Worm (Caenorhabditis elegans) whole organism, L1 larva: ENCODE data around the gene Y11D7A.5.

Source experiments
- C16A3.4 ChIP-seq: fragments of 150-350 bp; optimal IDR thresholded peaks from 2 replicates; lab custom pipeline; 2014; ENCODE audit warnings: missing biosample characterization, missing genetic modification characterization
- aha-1 ChIP-seq: fragments of 150-350 bp; optimal IDR thresholded peaks from 2 replicates; lab custom pipeline; 2014; ENCODE audit warnings: missing biosample characterization, missing genetic modification characterization
- alr-1 ChIP-seq: fragments of 200-800 bp; sonication (Bioruptor generic); optimal IDR thresholded peaks from 2 replicates; lab custom pipeline; 2018; ENCODE audit warnings: borderline replicate concordance, mild to moderate bottlenecking, missing genetic modification characterization, missing compliant biosample characterization
- blmp-1 ChIP-seq: fragments of 150-350 bp; optimal IDR thresholded peaks from 2 replicates; lab custom pipeline; 2014; ENCODE audit warnings: missing biosample characterization, missing genetic modification characterization
- ceh-63 ChIP-seq: fragments of 200-800 bp; sonication (Bioruptor generic); optimal IDR thresholded peaks from 2 replicates; lab custom pipeline; 2018; ENCODE audit warnings: mild to moderate bottlenecking, missing genetic modification characterization, missing compliant biosample characterization
- ceh-82 ChIP-seq, 3 experiments: fragments of 150-350 bp in 1 of 3; sonication (generic microtip) in 2 of 3; optimal IDR thresholded peaks; 2 replicates each; lab custom pipeline; 2014 to 2017; ENCODE audit warnings: missing biosample characterization in 3 of 3, missing genetic modification characterization in 3 of 3
- ces-1 ChIP-seq: fragments of 150-350 bp; optimal IDR thresholded peaks from 2 replicates; lab custom pipeline; 2014; ENCODE audit warnings: missing biosample characterization, missing genetic modification reagents, missing genetic modification characterization
- dpl-1 ChIP-seq, 3 experiments: fragments of 150-350 bp in 2 of 3; sonication (generic microtip) in 1 of 3; optimal IDR thresholded peaks; 2 replicates each; lab custom pipeline; 2014 to 2017; ENCODE audit warnings: missing biosample characterization in 3 of 3, missing genetic modification characterization in 3 of 3, missing genetic modification reagents in 3 of 3
- efl-1 ChIP-seq, 4 experiments: fragments of 150-350 bp; optimal IDR thresholded peaks in 3 of 4; peaks in 1 of 4; 1 replicate in 1 of 4; 2 replicates in 3 of 4; lab custom pipeline; 2014; ENCODE audit warnings: missing biosample characterization in 2 of 4, missing genetic modification characterization in 2 of 4, missing genetic modification reagents in 2 of 4
- elt-2 ChIP-seq: sonication (generic microtip); optimal IDR thresholded peaks from 2 replicates; lab custom pipeline; 2016; ENCODE audit warnings: missing genetic modification characterization, mild to moderate bottlenecking, inconsistent platforms, missing compliant biosample characterization, missing genetic modification reagents
- elt-3 ChIP-seq, 6 experiments: fragments of 150-350 bp in 1 of 6; sonication (generic microtip); optimal IDR thresholded peaks; 2 replicates each; lab custom pipeline; 2017 to 2018; ENCODE audit warnings: missing biosample characterization in 6 of 6, missing genetic modification characterization in 6 of 6, inconsistent platforms in 1 of 6
- ets-5 ChIP-seq: fragments of 200-800 bp; sonication (Bioruptor generic); IDR thresholded peaks from 2 replicates; pipeline ENCODE4 v1.3.6; 2022; ENCODE audit warnings: missing genetic modification characterization, missing compliant biosample characterization
- fkh-10 ChIP-seq: sonication (generic microtip); optimal IDR thresholded peaks from 2 replicates; lab custom pipeline; 2017; ENCODE audit warnings: missing biosample characterization, missing genetic modification reagents, missing genetic modification characterization
- fkh-8 ChIP-seq: sonication (generic microtip); optimal IDR thresholded peaks from 2 replicates; lab custom pipeline; 2016; ENCODE audit warnings: mild to moderate bottlenecking, missing genetic modification characterization, missing compliant biosample characterization
- isw-1 ChIP-seq: fragments of 200-800 bp; sonication (Bioruptor generic); IDR thresholded peaks from 2 replicates; pipeline ENCODE4 v1.3.6; 2022; ENCODE audit warnings: missing genetic modification characterization, missing compliant biosample characterization
- jun-1 ChIP-seq: fragments of 150-350 bp; optimal IDR thresholded peaks from 2 replicates; lab custom pipeline; 2014; ENCODE audit warnings: missing biosample characterization, missing genetic modification reagents, missing genetic modification characterization
- lin-14 ChIP-seq: fragments of 200-800 bp; sonication (Bioruptor generic); optimal IDR thresholded peaks from 2 replicates; lab custom pipeline; 2018; ENCODE audit warnings: mild to moderate bottlenecking, missing genetic modification characterization, moderate library complexity, missing compliant biosample characterization
- lin-15B ChIP-seq: fragments of 150-350 bp; sonication (generic microtip); optimal IDR thresholded peaks from 3 replicates; lab custom pipeline; 2014; ENCODE audit warnings: missing biosample characterization, missing genetic modification characterization
- lin-35 ChIP-seq, 2 experiments: fragments of 150-350 bp; optimal IDR thresholded peaks; 2 replicates each; lab custom pipeline; 2014; ENCODE audit warnings: missing biosample characterization in 2 of 2, missing genetic modification characterization in 2 of 2, missing genetic modification reagents in 2 of 2
- lir-3 ChIP-seq: sonication (generic microtip); optimal IDR thresholded peaks from 2 replicates; lab custom pipeline; 2016; ENCODE audit warnings: mild to moderate bottlenecking, missing genetic modification characterization, moderate library complexity, missing compliant biosample characterization; ENCODE audit not compliant: poor library complexity
- lsy-2 ChIP-seq, 2 experiments: fragments of 150-350 bp; optimal IDR thresholded peaks; 2 replicates each; lab custom pipeline; 2014; ENCODE audit warnings: missing biosample characterization in 2 of 2, missing genetic modification characterization in 2 of 2
- mab-9 ChIP-seq: fragments of 200-800 bp; sonication (Bioruptor generic); IDR thresholded peaks from 2 replicates; pipeline ENCODE4 v1.3.6; 2022; ENCODE audit warnings: missing genetic modification reagents, missing genetic modification characterization, missing compliant biosample characterization
- nhr-11 ChIP-seq: fragments of 150-350 bp; optimal IDR thresholded peaks from 2 replicates; lab custom pipeline; 2014; ENCODE audit warnings: missing biosample characterization, missing genetic modification characterization
- nhr-20 ChIP-seq: sonication (generic microtip); optimal IDR thresholded peaks from 2 replicates; lab custom pipeline; 2016; ENCODE audit warnings: mild to moderate bottlenecking, missing genetic modification characterization, missing compliant biosample characterization
- nhr-28 ChIP-seq: fragments of 150-350 bp; optimal IDR thresholded peaks from 2 replicates; lab custom pipeline; 2014; ENCODE audit warnings: missing biosample characterization, missing genetic modification characterization
- nhr-76 ChIP-seq: sonication (generic microtip); optimal IDR thresholded peaks from 2 replicates; lab custom pipeline; 2017; ENCODE audit warnings: missing biosample characterization, missing genetic modification characterization
- nhr-77 ChIP-seq: fragments of 150-350 bp; optimal IDR thresholded peaks from 2 replicates; lab custom pipeline; 2014; ENCODE audit warnings: missing biosample characterization, missing genetic modification characterization
- nhr-85 ChIP-seq: sonication (generic microtip); peaks from one replicate; lab custom pipeline; 2016; ENCODE audit warnings: missing genetic modification characterization, inconsistent platforms, missing compliant biosample characterization
- sptf-1 ChIP-seq: fragments of 150-350 bp; optimal IDR thresholded peaks from 2 replicates; lab custom pipeline; 2014; ENCODE audit warnings: missing biosample characterization, missing genetic modification characterization
- sup-37 ChIP-seq: fragments of 200-800 bp; sonication (Bioruptor generic); optimal IDR thresholded peaks from 2 replicates; lab custom pipeline; 2018; ENCODE audit warnings: mild to moderate bottlenecking, missing genetic modification characterization, missing compliant biosample characterization
- tbx-2 ChIP-seq: sonication (generic microtip); optimal IDR thresholded peaks from 2 replicates; lab custom pipeline; 2016; ENCODE audit warnings: missing genetic modification characterization, missing compliant biosample characterization
- unc-30 ChIP-seq: sonication (generic microtip); optimal IDR thresholded peaks from 2 replicates; lab custom pipeline; 2017; ENCODE audit warnings: missing biosample characterization, missing genetic modification characterization
- unc-62 ChIP-seq: fragments of 150-350 bp; optimal IDR thresholded peaks from 2 replicates; lab custom pipeline; 2014; ENCODE audit warnings: missing biosample characterization, missing genetic modification reagents, missing genetic modification characterization
- unc-86 ChIP-seq: sonication (generic microtip); optimal IDR thresholded peaks from 2 replicates; lab custom pipeline; 2016; ENCODE audit warnings: missing genetic modification characterization, missing compliant biosample characterization
- unc-98 ChIP-seq: fragments of 200-800 bp; sonication (Bioruptor generic); IDR thresholded peaks from 2 replicates; pipeline ENCODE4 v1.3.6; 2022; ENCODE audit warnings: missing genetic modification characterization, missing compliant biosample characterization
- zag-1 ChIP-seq: fragments of 150-350 bp; optimal IDR thresholded peaks from 2 replicates; lab custom pipeline; 2014; ENCODE audit warnings: missing biosample characterization, missing genetic modification characterization
- ztf-11 ChIP-seq, 2 experiments: sonication (generic microtip); optimal IDR thresholded peaks; 2 replicates each; lab custom pipeline; 2016 to 2017; ENCODE audit warnings: missing genetic modification characterization in 2 of 2, missing biosample characterization in 1 of 2, missing compliant biosample characterization in 1 of 2

Y11D7A.5 gene

DNA sequence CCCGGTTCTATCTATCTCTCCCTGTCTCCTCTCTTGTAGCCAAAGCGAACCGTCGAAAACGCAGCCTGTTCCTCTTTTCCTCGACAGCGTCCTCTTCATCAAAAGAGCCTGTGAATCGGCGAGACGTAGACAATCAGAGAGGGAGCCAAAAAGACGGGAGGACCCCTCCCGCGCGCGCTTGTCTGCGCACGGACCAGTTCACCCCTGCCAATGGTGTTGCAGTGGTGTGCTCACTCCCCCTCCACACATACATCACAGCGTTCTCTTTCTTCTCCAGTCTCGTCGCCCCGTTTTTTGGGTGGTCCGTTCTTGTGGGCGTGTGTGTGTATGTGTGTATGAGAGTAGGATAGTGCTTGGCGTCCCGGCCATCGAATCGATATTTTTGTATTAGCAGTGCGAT is 23.6 kb upstream of the Y11D7A.5 start:
- no peak for TF ChIP-seq efl-1 (optimal IDR thresholded peaks at IDR 0.05; lab: Kevin White, UChicago)
- peak in 1 of 2 experiments; percentile 11 for TF ChIP-seq efl-1 (GFP tag; optimal IDR thresholded peaks at IDR 0.05 in 1 of 2; lab: Kevin White, UChicago)
- no peak for TF ChIP-seq C16A3.4
- peak in 1 of 2 experiments; percentile 28 for TF ChIP-seq ztf-11 (tag; optimal IDR thresholded peaks at IDR 0.05; lab: Kevin White, UChicago)
- no peak for TF ChIP-seq jun-1
- no peak for TF ChIP-seq ets-5 (GFP tag; lab: Robert Waterston, UW)
- no peak for TF ChIP-seq dpl-1 (GFP tag; optimal IDR thresholded peaks at IDR 0.05; lab: Kevin White, UChicago)
- no peak for TF ChIP-seq fkh-8 (tag; lab: Kevin White, UChicago)
- no peak for TF ChIP-seq nhr-76 (tag; lab: Kevin White, UChicago)

DNA sequence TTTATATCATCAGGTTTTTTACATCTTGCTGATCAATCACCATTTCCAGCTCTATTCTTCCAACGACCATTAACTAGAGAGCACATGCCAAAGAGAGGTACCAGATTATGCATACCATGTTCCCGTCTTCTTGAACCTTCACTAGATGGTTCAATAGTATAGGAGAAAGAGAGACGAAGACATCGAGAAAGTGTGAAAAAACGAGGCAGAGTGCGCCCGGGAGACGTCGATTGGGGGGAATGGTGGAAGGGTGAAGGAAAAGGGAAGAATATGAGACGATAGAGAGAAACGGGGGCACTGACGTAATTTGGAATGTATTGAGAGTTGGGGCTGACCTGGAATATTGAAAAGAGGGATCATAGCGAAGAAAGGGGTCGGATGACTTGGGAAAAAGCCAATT is 22.3 kb upstream of the Y11D7A.5 start:
- peak; percentile 56 for TF ChIP-seq blmp-1 (tag; lab: Kevin White, UChicago)
- no peak for TF ChIP-seq fkh-10 (GFP tag; lab: Kevin White, UChicago)
- TF ChIP-seq jun-1: no peak

DNA sequence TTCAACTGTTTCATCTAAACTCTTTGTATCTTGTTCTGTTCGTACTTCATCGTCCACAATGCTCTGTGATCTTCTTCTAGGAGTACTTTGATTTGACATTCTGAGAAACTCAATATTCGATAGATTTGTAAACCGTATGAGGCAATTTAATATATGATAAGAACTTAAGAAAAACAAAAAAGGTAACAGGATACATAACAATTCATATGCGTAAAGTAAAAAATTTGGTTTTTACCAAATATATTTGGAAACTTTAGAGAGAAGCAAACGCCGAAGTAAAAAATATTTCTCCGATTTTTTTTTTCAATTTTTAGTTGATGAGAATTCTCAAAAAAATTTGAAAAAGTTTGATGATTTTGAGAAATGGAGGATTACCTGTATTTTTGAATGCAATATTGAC is 21.1 kb upstream of the Y11D7A.5 start, which contains the start of gene Y11D7A.19:
TSS of gene Y11D7A.19 (minus strand) at position 101 of the 400 bp plus-strand sequence.
- no peak for TF ChIP-seq tbx-2 (tag; lab: Kevin White, UChicago)
- no peak for TF ChIP-seq elt-3 (tag; optimal IDR thresholded peaks at IDR 0.05; lab: Kevin White, UChicago)
- no peak for TF ChIP-seq unc-86 (tag; lab: Kevin White, UChicago)
- no peak for TF ChIP-seq lin-35 (GFP tag; optimal IDR thresholded peaks at IDR 0.05; lab: Kevin White, UChicago)
- no peak for TF ChIP-seq alr-1 (tag; lab: Kevin White, UChicago)
- no peak for TF ChIP-seq unc-30 (tag; lab: Kevin White, UChicago)
- no peak for TF ChIP-seq unc-62 (GFP tag; lab: Kevin White, UChicago)
- no peak for TF ChIP-seq sup-37 (GFP tag; lab: Kevin White, UChicago)
- no peak for TF ChIP-seq ceh-63 (GFP tag; lab: Kevin White, UChicago)
- no peak for TF ChIP-seq fkh-8 (tag; lab: Kevin White, UChicago)
- no peak for TF ChIP-seq nhr-77 (tag; lab: Kevin White, UChicago)
- no peak for TF ChIP-seq mab-9 (GFP tag; lab: Robert Waterston, UW)
- no peak for TF ChIP-seq C16A3.4
- TF ChIP-seq, all 84 proteins: peak for 0

DNA sequence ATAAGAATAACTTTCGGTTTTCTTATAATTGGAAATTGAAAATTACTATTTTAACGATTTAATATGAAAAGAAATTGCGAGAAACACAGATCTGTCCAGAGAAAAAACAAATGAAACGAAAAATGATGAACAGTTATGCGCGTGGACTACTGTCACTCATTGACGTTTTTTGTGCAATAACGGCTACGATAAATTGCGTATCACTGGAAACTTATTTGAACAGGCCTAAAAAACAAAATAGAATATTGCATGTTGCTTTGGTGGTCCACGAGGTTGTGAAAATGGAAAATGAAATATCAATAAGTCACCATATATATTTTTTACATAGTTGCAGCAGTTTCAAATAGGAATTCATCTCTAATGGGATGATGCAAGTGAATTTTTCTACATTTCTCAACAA is 19.2 kb upstream of the Y11D7A.5 start:
- no peak for TF ChIP-seq nhr-11
- TF ChIP-seq isw-1 (GFP tag; lab: Robert Waterston, UW): no peak
- no peak for TF ChIP-seq nhr-77 (tag; lab: Kevin White, UChicago)
- no peak for TF ChIP-seq nhr-28 (tag; lab: Kevin White, UChicago)
- TF ChIP-seq unc-98 (GFP tag; lab: Robert Waterston, UW): no peak
- no peak for TF ChIP-seq ces-1
- no peak for TF ChIP-seq lir-3
- TF ChIP-seq nhr-20: no peak
- TF ChIP-seq ceh-82 (tag; optimal IDR thresholded peaks at IDR 0.05; lab: Kevin White, UChicago): no peak
- TF ChIP-seq aha-1 (tag; lab: Kevin White, UChicago): no peak
- TF ChIP-seq sptf-1 (tag; lab: Kevin White, UChicago): no peak

- TF ChIP-seq jun-1 (no peak), fkh-10 (GFP tag; lab: Kevin White, UChicago) (no peak), aha-1 (tag; lab: Kevin White, UChicago) (no peak)
Observed at ce11 chrIV:9263812-9264320, 18.5 kb upstream of the Y11D7A.5 start, which contains the start of gene flh-1. Gene flh-1, minus strand, starts transcription at chrIV:9264270.

DNA sequence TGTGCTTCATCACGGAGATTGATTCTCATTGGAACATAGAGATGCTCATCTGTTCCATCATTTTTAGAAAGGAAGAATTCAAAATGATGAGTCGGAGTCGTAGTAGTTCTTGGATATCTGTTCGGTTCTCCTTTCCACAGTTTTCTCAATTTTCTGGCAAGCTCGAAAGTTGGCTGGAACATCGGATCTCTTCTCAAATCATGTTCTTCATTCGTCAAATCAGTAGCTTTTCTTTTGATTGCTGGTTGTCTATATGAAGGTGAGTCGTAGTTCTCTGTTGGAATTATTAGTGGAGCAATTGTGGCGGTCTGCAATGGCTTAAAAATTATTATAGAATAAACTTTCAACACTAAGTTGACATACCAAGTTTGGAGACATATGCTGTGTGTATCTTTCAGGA is 17.0 kb upstream of the Y11D7A.5 start:
- TF ChIP-seq nhr-85 (tag; lab: Kevin White, UChicago) (no peak), isw-1 (GFP tag; lab: Robert Waterston, UW) (no peak), elt-2 (tag; lab: Kevin White, UChicago) (no peak), zag-1 (no peak), lsy-2 (tag; optimal IDR thresholded peaks at IDR 0.05; lab: Kevin White, UChicago) (no peak), jun-1 (no peak), nhr-20 (no peak), lin-14 (GFP tag; lab: Kevin White, UChicago) (no peak), lin-15B (tag; lab: Kevin White, UChicago) (no peak)
